Worm (Caenorhabditis elegans) whole organism, young adult: ENCODE measurements around the gene cest-4.

Experiments
- attf-5 ChIP-seq: fragments of 200-800 bp; sonication (Bioruptor generic); optimal IDR thresholded peaks from 2 replicates; lab custom pipeline; 2018; ENCODE audit warnings: mild to moderate bottlenecking, missing genetic modification characterization, missing compliant biosample characterization
- hmg-1.2 ChIP-seq: fragments of 200-800 bp; sonication (Bioruptor generic); IDR thresholded peaks from 2 replicates; pipeline ENCODE4 v1.3.6; 2022; ENCODE audit warnings: missing genetic modification reagents, missing genetic modification characterization, missing compliant biosample characterization
- mes-4 ChIP-seq: sonication (generic microtip); optimal IDR thresholded peaks from 2 replicates; lab custom pipeline; 2016; ENCODE audit warnings: missing genotype, missing genetic modification characterization, missing compliant biosample characterization

DNA sequence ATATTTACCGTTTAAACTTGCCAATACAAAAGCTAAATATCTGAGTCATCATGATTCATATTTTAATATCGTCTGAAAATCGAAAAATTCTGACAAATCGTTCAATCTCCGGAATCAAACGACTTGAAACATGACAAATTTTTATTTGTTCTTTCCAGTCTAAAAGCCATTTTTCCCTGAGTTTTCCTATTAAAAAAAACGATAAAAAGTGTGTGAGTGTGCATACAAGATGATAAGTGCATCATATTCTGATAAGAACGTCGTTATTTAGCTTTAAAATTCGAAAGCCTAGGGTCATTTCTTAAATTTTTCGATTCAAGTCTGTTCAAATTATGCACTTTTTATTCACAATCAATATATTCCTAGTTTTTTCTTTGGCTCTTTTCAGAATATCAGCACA is 27.8 kb upstream of the cest-4 start, which contains the start of gene H20E11.1:
- TF ChIP-seq mes-4: no peak
- no peak for TF ChIP-seq attf-5 (GFP tag; lab: Kevin White, UChicago)
- TF ChIP-seq hmg-1.2 (GFP tag; lab: Robert Waterston, UW): no peak
